Fruit fly (Drosophila melanogaster): ENCODE data around the gene dpr2.

DNA sequence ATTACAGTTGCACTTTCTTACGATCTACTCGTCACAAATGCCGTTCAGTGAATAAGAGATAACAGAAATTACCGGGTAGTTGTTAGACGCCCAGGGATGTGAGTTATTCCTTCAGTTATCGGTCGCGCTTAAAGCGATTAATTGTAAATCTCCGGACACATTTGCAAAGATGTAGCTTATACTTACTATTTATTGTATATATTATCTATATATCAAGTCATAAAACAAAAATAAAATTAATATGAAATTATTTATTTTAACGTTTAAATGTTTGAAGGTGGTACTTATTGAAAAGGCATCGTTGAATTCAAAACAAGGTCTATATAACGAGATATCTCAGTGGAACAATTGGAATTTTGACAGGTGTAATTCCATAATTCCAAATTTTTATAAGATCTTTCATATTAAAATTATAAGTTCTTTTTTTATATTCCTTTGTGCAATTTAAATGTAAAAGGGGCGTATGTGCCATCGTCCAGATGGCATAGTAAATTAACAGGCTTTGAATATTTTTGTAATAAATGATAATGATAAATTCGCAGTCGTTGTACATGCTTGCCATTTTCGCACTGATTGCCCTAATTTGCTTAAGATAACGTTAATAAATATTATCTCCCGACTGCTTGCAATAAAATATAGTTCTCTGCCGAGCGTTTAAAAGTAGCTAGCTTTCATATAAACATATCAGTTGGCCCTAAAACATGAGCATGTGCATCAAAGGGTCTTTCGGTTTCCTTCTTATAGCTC lies 37.6 kb upstream of the dpr2 start, which contains the start of the genes aub and lectin-33A:
- TF ChIP-seq Jra (GFP tag; optimal IDR thresholded peaks at IDR 0.05), result no peak
- TF ChIP-seq brk (GFP tag; optimal IDR thresholded peaks at IDR 0.05), result no peak
- no peak for TF ChIP-seq usp (GFP tag; optimal IDR thresholded peaks at IDR 0.05)
- no peak for TF ChIP-seq Hr83 (GFP tag; optimal IDR thresholded peaks at IDR 0.05; ENCODE audit: poor library complexity, severe bottlenecking)
- no peak for TF ChIP-seq Dif (GFP tag; optimal IDR thresholded peaks at IDR 0.05; ENCODE audit: partially characterized antibody)
- no peak for TF ChIP-seq h (GFP tag; optimal IDR thresholded peaks at IDR 0.05)
- no peak for TF ChIP-seq Hnf4 (GFP tag; optimal IDR thresholded peaks at IDR 0.05)
- TF ChIP-seq jim (GFP tag; optimal IDR thresholded peaks at IDR 0.05), result no peak
- TF ChIP-seq psq (GFP tag; optimal IDR thresholded peaks at IDR 0.05), result no peak
- no peak for TF ChIP-seq woc (GFP tag; optimal IDR thresholded peaks at IDR 0.05)
- TF ChIP-seq sv (GFP tag; optimal IDR thresholded peaks at IDR 0.05), result no peak
- TF ChIP-seq sage (GFP tag; optimal IDR thresholded peaks at IDR 0.05), result no peak
- no peak for TF ChIP-seq Mio (GFP tag; optimal IDR thresholded peaks at IDR 0.05)
- no peak for TF ChIP-seq GATAd (GFP tag; optimal IDR thresholded peaks at IDR 0.05)
